Worm (Caenorhabditis elegans): Measurements from ENCODE around the gene C56E10.3.

Gene C56E10.3

DNA sequence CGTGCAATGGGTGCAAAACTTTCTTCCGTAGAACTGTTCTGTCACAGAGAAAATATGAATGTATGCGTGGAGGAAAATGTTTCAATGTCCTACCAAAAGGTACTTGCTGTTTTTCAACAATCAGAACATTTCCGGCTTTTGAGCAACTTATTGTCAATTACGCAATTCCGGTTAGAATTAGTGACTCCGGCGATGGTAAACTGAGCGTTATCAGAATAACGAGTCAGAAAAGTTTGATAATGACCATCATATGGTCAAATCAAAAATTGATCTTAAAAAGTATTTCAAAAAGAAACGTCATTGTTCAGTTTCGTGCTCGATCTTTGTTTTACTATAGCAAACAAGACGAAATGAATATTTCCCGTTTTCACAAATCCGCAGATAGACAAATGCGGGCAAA is 11.3 kb downstream of the C56E10.3 start:
- peak; percentile 40 for TF ChIP-seq pqm-1 (tag; optimal IDR thresholded peaks at IDR 0.05)
- TF ChIP-seq elt-3 (tag; optimal IDR thresholded peaks at IDR 0.05), result no peak
- peak; percentile 60 for TF ChIP-seq elt-2 (tag; optimal IDR thresholded peaks at IDR 0.05)
- TF ChIP-seq pha-4 (tag; optimal IDR thresholded peaks at IDR 0.05), result peak; percentile 7
- TF ChIP-seq daf-12 (tag; optimal IDR thresholded peaks at IDR 0.05), result no peak

DNA sequence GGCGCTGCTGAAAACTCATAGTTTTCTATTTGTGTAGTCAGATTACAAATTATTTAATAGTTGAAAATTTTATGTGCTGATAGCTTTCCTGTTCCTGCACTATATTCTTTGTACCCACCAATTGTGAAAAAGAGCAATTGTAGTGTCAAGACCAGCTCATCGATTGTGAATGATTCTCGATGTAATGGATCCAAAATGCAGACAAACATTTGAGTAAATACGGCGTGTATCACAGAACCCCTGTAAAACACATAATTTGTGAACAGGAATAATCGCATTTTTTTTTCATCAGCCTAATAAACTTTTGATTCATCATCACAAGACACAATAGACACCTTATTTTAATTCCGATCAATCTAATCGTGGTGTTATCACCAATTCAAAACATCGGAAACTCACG is 16.8 kb downstream of the C56E10.3 start:
- TF ChIP-seq elt-2 (tag; optimal IDR thresholded peaks at IDR 0.05) (peak; percentile 50), daf-12 (tag; optimal IDR thresholded peaks at IDR 0.05) (no peak)

DNA sequence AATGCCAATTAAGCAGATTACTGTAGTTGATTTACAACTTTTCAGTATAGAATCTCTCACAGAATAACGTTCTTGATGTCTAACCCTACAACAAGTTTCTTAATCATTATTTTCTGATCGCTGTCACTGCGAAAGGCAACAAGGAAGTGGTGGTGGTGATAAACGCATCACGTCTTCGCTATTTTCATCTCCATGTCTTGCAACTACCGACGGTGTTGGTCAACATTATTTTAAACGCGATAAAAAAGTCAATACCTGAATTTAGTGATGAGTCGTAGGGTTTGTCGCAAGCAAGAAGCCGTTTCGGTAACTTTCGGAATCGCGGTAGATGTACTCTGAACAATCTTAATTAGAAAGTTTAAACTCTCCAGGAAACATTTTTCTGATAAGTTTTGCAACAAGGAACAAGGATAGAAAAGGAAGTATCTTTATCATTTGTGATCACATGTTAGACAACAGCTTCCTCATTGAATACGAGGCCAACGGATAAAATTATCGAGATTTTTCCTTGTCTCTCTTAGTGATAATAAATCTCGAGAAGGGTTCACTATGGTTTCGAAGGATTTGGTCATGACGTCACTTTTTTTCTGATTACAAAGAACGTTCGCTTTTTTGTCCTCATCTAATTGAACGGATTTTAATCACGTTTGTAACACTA is 18.5 kb downstream of the C56E10.3 start:
- TF ChIP-seq tbx-2 (tag; optimal IDR thresholded peaks at IDR 0.05) (peak; percentile 27), nhr-25 (tag; optimal IDR thresholded peaks at IDR 0.05) (no peak), ama-1 (optimal IDR thresholded peaks at IDR 0.05) (peak; percentile 1), nhr-67 (tag; optimal IDR thresholded peaks at IDR 0.05) (no peak), fkh-2 (tag; optimal IDR thresholded peaks at IDR 0.05) (no peak), egl-27 (tag; optimal IDR thresholded peaks at IDR 0.05) (peak; percentile 36), nhr-23 (tag; optimal IDR thresholded peaks at IDR 0.05) (peak; percentile 95), pqm-1 (tag; optimal IDR thresholded peaks at IDR 0.05) (no peak), nhr-43 (tag; optimal IDR thresholded peaks at IDR 0.05; ENCODE audit: poor library complexity, severe bottlenecking) (peak; percentile 42)

DNA sequence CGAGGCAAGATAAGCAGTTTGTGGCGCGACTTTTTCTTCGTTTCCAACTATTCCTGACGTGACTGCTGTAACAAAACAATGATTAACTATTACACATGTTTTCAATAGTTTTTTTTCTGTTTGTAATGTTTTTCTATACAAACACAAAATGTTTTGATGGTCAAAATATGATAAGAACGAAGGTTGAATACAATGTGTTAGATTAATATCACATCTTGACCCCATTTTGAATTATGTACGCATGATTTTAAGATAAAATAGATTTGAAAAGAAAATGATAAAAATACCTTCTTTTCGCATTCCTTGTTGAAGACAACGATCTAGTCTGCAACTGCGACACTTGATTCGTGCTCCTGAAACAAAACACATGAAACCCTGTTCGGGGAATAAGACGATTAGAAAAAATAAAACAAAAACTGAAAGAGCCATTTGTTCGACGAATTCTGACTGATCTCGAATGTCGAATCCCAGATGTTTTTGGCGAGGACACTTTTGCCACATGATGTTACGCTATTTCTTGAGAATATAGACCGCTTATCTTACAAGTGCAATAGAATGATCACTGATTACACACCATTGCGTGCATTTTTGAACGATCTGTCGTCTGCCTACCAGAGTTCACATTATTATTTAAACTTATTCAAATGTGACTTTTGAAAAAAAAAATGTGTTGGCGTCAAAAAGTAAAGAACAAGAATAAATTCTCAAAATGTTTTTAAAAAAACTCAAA is 19.8 kb downstream of the C56E10.3 start:
- no peak for TF ChIP-seq nhr-12 (tag; optimal IDR thresholded peaks at IDR 0.05)
- TF ChIP-seq nhr-23 (tag; optimal IDR thresholded peaks at IDR 0.05), result no peak
- no peak for TF ChIP-seq egl-27 (tag; optimal IDR thresholded peaks at IDR 0.05)
- TF ChIP-seq fkh-10 (GFP tag; optimal IDR thresholded peaks at IDR 0.05), result no peak
- no peak for TF ChIP-seq ceh-28 (tag; optimal IDR thresholded peaks at IDR 0.05)
- TF ChIP-seq pqm-1 (tag; optimal IDR thresholded peaks at IDR 0.05), result peak; percentile 53
- TF ChIP-seq ceh-16 (tag; optimal IDR thresholded peaks at IDR 0.05), result no peak
- no peak for TF ChIP-seq skn-1 (tag; optimal IDR thresholded peaks at IDR 0.05)
- peak; percentile 68 for TF ChIP-seq elt-1 (tag; optimal IDR thresholded peaks at IDR 0.05)
- TF ChIP-seq nfya-1 (tag; optimal IDR thresholded peaks at IDR 0.05; ENCODE audit: insufficient read depth), result peak; percentile 1
- no peak for TF ChIP-seq tbx-2 (tag; optimal IDR thresholded peaks at IDR 0.05)
- TF ChIP-seq elt-3 (tag; optimal IDR thresholded peaks at IDR 0.05), result no peak
- TF ChIP-seq ztf-11 (tag; optimal IDR thresholded peaks at IDR 0.05), result no peak
- TF ChIP-seq nhr-28 (tag; optimal IDR thresholded peaks at IDR 0.05), result no peak
- peak; percentile 72 for TF ChIP-seq elt-2 (tag; optimal IDR thresholded peaks at IDR 0.05)
- no peak for TF ChIP-seq aly-2 (tag; optimal IDR thresholded peaks at IDR 0.05)
- TF ChIP-seq lin-39 (tag; optimal IDR thresholded peaks at IDR 0.05), result no peak
- no peak for TF ChIP-seq ztf-4 (tag; optimal IDR thresholded peaks at IDR 0.05)
- no peak for TF ChIP-seq pha-4 (tag; optimal IDR thresholded peaks at IDR 0.05)
- TF ChIP-seq nhr-237 (tag; optimal IDR thresholded peaks at IDR 0.05), result no peak
- no peak for TF ChIP-seq nhr-25 (tag; optimal IDR thresholded peaks at IDR 0.05)
- no peak for TF ChIP-seq unc-62 (GFP tag; optimal IDR thresholded peaks at IDR 0.05)
- no peak for TF ChIP-seq zag-1 (tag; optimal IDR thresholded peaks at IDR 0.05)
- no peak for TF ChIP-seq nhr-77 (tag; optimal IDR thresholded peaks at IDR 0.05)
- no peak for TF ChIP-seq mml-1 (tag; optimal IDR thresholded peaks at IDR 0.05)
- no peak for TF ChIP-seq nhr-76 (tag; optimal IDR thresholded peaks at IDR 0.05)
- no peak for TF ChIP-seq snpc-4 (tag; optimal IDR thresholded peaks at IDR 0.05)
- no peak for TF ChIP-seq ceh-9 (tag; optimal IDR thresholded peaks at IDR 0.05)

DNA sequence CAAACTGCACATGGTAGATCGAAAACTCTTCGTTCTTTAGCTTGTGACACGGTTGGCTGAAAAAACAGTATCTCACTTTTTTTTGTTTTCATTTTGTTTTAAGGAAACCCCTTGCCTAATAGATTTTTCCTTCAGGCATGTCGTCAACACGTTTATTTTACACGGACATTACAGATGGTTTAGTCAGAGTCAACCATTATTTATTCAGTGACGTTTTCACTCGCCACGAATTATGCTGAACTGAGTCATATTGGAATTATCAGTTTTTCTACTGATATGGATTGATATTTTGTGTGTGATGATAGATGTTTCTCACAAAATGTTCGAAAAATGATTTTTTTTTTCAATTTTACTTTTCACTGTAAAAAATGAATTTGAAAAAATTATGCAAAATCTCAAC is 22.0 kb downstream of the C56E10.3 start:
- TF ChIP-seq eor-1 (tag; optimal IDR thresholded peaks at IDR 0.05) (no peak), fos-1 (tag; optimal IDR thresholded peaks at IDR 0.05) (peak; percentile 42), aly-2 (tag; optimal IDR thresholded peaks at IDR 0.05) (no peak), nhr-77 (tag; optimal IDR thresholded peaks at IDR 0.05) (no peak), lin-15B (tag; optimal IDR thresholded peaks at IDR 0.05) (no peak), pqm-1 (tag; optimal IDR thresholded peaks at IDR 0.05) (peak; percentile 57), jun-1 (tag; optimal IDR thresholded peaks at IDR 0.05) (no peak), mml-1 (tag; optimal IDR thresholded peaks at IDR 0.05) (no peak), fkh-10 (GFP tag; optimal IDR thresholded peaks at IDR 0.05) (no peak), elt-2 (tag; optimal IDR thresholded peaks at IDR 0.05) (peak; percentile 77), nhr-11 (tag; optimal IDR thresholded peaks at IDR 0.05) (no peak), pha-4 (tag; optimal IDR thresholded peaks at IDR 0.05) (peak; percentile 27), lin-39 (tag; optimal IDR thresholded peaks at IDR 0.05) (no peak), nhr-12 (tag; optimal IDR thresholded peaks at IDR 0.05) (no peak), fkh-2 (tag; optimal IDR thresholded peaks at IDR 0.05) (no peak), elt-3 (tag; optimal IDR thresholded peaks at IDR 0.05) (no peak), hmg-11 (tag; optimal IDR thresholded peaks at IDR 0.05) (no peak), nhr-28 (tag; optimal IDR thresholded peaks at IDR 0.05) (no peak)
